Fruit fly (Drosophila melanogaster) S2 (cell line): ENCODE results near the gene Atg17.

Source experiments
- CG8478 ChIP-seq: fragments of >200 bp; optimal IDR thresholded peaks from 2 replicates; lab custom pipeline; 2018
- CTCF ChIP-seq, 2 experiments: fragments of >200 bp; optimal IDR thresholded peaks; 2 replicates each; lab custom pipeline; 2018

- TF ChIP-seq CTCF (optimal IDR thresholded peaks at IDR 0.05; lab: Kevin White, UChicago) (no peak), CG8478 (lab: Kevin White, UChicago) (no peak)
Observed at dm6 chr3R:5627552-5627951, 42.0 kb upstream of the Atg17 start, which contains the start of gene CG31551.
